Fruit fly (Drosophila melanogaster): Measurements from ENCODE around the gene dac.

DNA sequence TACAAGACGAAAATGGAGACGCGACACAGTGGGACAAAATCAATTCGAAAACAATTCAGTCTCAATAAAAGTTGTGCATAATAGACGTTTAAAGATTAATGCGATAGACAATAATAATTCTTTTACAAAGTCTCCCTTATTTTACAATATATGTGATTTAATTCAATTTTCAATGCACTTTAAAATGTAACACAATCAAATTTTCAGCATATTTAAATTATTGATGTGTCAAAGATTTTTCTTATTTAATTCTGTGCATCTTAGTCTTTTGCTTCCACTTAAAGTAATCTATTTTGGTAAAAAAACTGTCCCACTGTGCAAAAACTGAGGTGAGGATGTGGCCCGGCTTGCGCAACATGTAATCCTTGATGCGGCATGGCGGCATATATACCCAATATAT lies 47.9 kb downstream of the dac start:
- TF ChIP-seq Sin3A (optimal IDR thresholded peaks at IDR 0.05), result no peak
- no peak for TF ChIP-seq h (optimal IDR thresholded peaks at IDR 0.05)

All from Kc167 (cell line).